Worm (Caenorhabditis elegans): Measurements from ENCODE around the gene F42C5.5.

- TF ChIP-seq fos-1 (tag; optimal IDR thresholded peaks at IDR 0.05) (no peak), nhr-23 (tag; optimal IDR thresholded peaks at IDR 0.05) (peak; percentile 51), R02D3.7 (tag; optimal IDR thresholded peaks at IDR 0.05) (no peak), fkh-10 (GFP tag; optimal IDR thresholded peaks at IDR 0.05) (no peak)
Measured at ce11 chrIV:7313962-7314361, 19.9 kb upstream of the F42C5.5 start.
